Fruit fly (Drosophila melanogaster) whole organism, prepupa: Measurements from ENCODE around the gene Sur.
A peak's percentile ranks its signal among the peaks of the same experiment; 100 is the strongest.

ENCODE experiments used
- CG11294 ChIP-seq: fragments of 200-800 bp; sonication (Bioruptor generic); IDR thresholded peaks from 2 replicates; pipeline ENCODE4 v1.3.6; 2022; ENCODE audit warnings: missing biosample characterization, missing genetic modification characterization
- CG11902 ChIP-seq: fragments of 200-800 bp; sonication (Bioruptor generic); optimal IDR thresholded peaks from 3 replicates; lab custom pipeline; 2016; ENCODE audit warnings: missing biosample characterization, missing genetic modification characterization
- CG1621 ChIP-seq: fragments of 200-800 bp; sonication (Bioruptor generic); optimal IDR thresholded peaks from 3 replicates; lab custom pipeline; 2018; ENCODE audit warnings: missing biosample characterization, mild to moderate bottlenecking, missing genetic modification characterization
- CG3032 ChIP-seq: fragments of 200-800 bp; optimal IDR thresholded peaks from 2 replicates; lab custom pipeline; 2019; ENCODE audit warnings: missing biosample characterization, mild to moderate bottlenecking, missing genetic modification characterization, moderate library complexity
- CG31627 ChIP-seq: fragments of 200-800 bp; sonication (Bioruptor generic); optimal IDR thresholded peaks from 3 replicates; lab custom pipeline; 2016; ENCODE audit warnings: missing biosample characterization, missing genetic modification characterization
- CG32006 ChIP-seq: fragments of 200-800 bp; sonication (Bioruptor generic); optimal IDR thresholded peaks from 3 replicates; lab custom pipeline; 2017; ENCODE audit warnings: missing biosample characterization, mild to moderate bottlenecking, missing genetic modification characterization
- CG3919 ChIP-seq: fragments of 200-800 bp; sonication (Bioruptor generic); optimal IDR thresholded peaks from 3 replicates; lab custom pipeline; 2016; ENCODE audit warnings: missing biosample characterization, missing genetic modification characterization
- CG4318 ChIP-seq: fragments of 200-800 bp; sonication (Bioruptor generic); optimal IDR thresholded peaks from 3 replicates; lab custom pipeline; 2017; ENCODE audit warnings: missing biosample characterization, mild to moderate bottlenecking, missing genetic modification characterization
- CG6163 ChIP-seq: fragments of 200-800 bp; sonication (Bioruptor generic); IDR thresholded peaks from 3 replicates; pipeline ENCODE4 v1.3.6; 2022; ENCODE audit warnings: missing biosample characterization, missing genetic modification characterization
- CG6792 ChIP-seq: fragments of 200-800 bp; sonication (Bioruptor generic); optimal IDR thresholded peaks from 3 replicates; lab custom pipeline; 2016; ENCODE audit warnings: missing biosample characterization, missing genetic modification characterization
- CG6808 ChIP-seq: fragments of 200-800 bp; sonication (Bioruptor generic); optimal IDR thresholded peaks from 3 replicates; lab custom pipeline; 2017; ENCODE audit warnings: missing biosample characterization, missing genetic modification characterization, mild to moderate bottlenecking, moderate library complexity, missing genetic modification reagents
- CG6854 ChIP-seq: fragments of 200-800 bp; sonication (Bioruptor generic); optimal IDR thresholded peaks from 2 replicates; lab custom pipeline; 2017; ENCODE audit warnings: missing biosample characterization, mild to moderate bottlenecking, missing genetic modification characterization
- CG7368 ChIP-seq: fragments of 200-800 bp; sonication (Bioruptor generic); optimal IDR thresholded peaks from 3 replicates; lab custom pipeline; 2016; ENCODE audit warnings: missing biosample characterization, missing genetic modification characterization
- CG8119 ChIP-seq: fragments of 200-800 bp; sonication (Bioruptor generic); IDR thresholded peaks from 3 replicates; pipeline ENCODE4 v1.3.6; 2022; ENCODE audit warnings: missing biosample characterization, missing genetic modification characterization
- CG8319 ChIP-seq: fragments of 200-800 bp; sonication (Bioruptor generic); optimal IDR thresholded peaks from 3 replicates; lab custom pipeline; 2016; ENCODE audit warnings: missing biosample characterization, missing genetic modification characterization
- CG8632 ChIP-seq: fragments of 200-800 bp; sonication (Bioruptor generic); optimal IDR thresholded peaks from 3 replicates; lab custom pipeline; 2016; ENCODE audit warnings: missing biosample characterization, missing genetic modification characterization
- CG9139 ChIP-seq: fragments of 200-800 bp; sonication (Bioruptor generic); optimal IDR thresholded peaks from 3 replicates; lab custom pipeline; 2017; ENCODE audit warnings: missing biosample characterization, mild to moderate bottlenecking, missing genetic modification characterization
- Eip75B ChIP-seq: fragments of 200-800 bp; sonication (Bioruptor generic); optimal IDR thresholded peaks from 3 replicates; lab custom pipeline; 2016; ENCODE audit warnings: missing biosample characterization, missing genetic modification characterization
- Eip78C ChIP-seq: fragments of 200-800 bp; sonication (Bioruptor generic); peaks from one replicate; lab custom pipeline; 2016; ENCODE audit warnings: missing biosample characterization, missing genetic modification characterization
- Eip93F ChIP-seq: fragments of 200-800 bp; sonication (Bioruptor generic); optimal IDR thresholded peaks from 2 replicates; lab custom pipeline; 2016; ENCODE audit warnings: missing biosample characterization, mild to moderate bottlenecking, missing genetic modification characterization
- Ets96B ChIP-seq: fragments of 200-800 bp; optimal IDR thresholded peaks from 2 replicates; lab custom pipeline; 2019; ENCODE audit warnings: missing biosample characterization, mild to moderate bottlenecking, missing genetic modification characterization, moderate library complexity
- Hr38 ChIP-seq: sonication (Bioruptor generic); optimal IDR thresholded peaks from 2 replicates; lab custom pipeline; 2016; ENCODE audit warnings: missing biosample characterization, missing genetic modification characterization
- Hr39 ChIP-seq: fragments of 200-800 bp; sonication (Bioruptor generic); optimal IDR thresholded peaks from 2 replicates; lab custom pipeline; 2016; ENCODE audit warnings: missing biosample characterization, missing genetic modification characterization
- Smox ChIP-seq: fragments of 200-800 bp; sonication (Bioruptor generic); optimal IDR thresholded peaks from 3 replicates; lab custom pipeline; 2016; ENCODE audit warnings: missing biosample characterization, missing genetic modification characterization
- achi ChIP-seq: fragments of 200-800 bp; sonication (Bioruptor generic); optimal IDR thresholded peaks from 3 replicates; lab custom pipeline; 2016; ENCODE audit warnings: missing biosample characterization, missing genetic modification characterization
- acj6 ChIP-seq: fragments of 200-800 bp; sonication (Bioruptor generic); optimal IDR thresholded peaks from 3 replicates; lab custom pipeline; 2016; ENCODE audit warnings: missing biosample characterization, missing genetic modification characterization
- cyc ChIP-seq: fragments of 200-800 bp; sonication (Bioruptor generic); optimal IDR thresholded peaks from 3 replicates; lab custom pipeline; 2016; ENCODE audit warnings: missing biosample characterization, missing genetic modification characterization
- dac ChIP-seq: fragments of 200-800 bp; sonication (Bioruptor generic); optimal IDR thresholded peaks from 2 replicates; lab custom pipeline; 2017; ENCODE audit warnings: missing biosample characterization, mild to moderate bottlenecking, missing genetic modification characterization
- eg ChIP-seq: fragments of 200-800 bp; sonication (Bioruptor generic); IDR thresholded peaks from 3 replicates; pipeline ENCODE4 v1.3.6; 2022; ENCODE audit warnings: missing biosample characterization, missing genetic modification characterization
- fd59A ChIP-seq: fragments of 200-800 bp; sonication (Bioruptor generic); optimal IDR thresholded peaks from 2 replicates; lab custom pipeline; 2017; ENCODE audit warnings: missing biosample characterization, mild to moderate bottlenecking, missing genetic modification characterization, missing genetic modification reagents
- fkh ChIP-seq: fragments of 200-800 bp; sonication (Bioruptor generic); optimal IDR thresholded peaks from 3 replicates; lab custom pipeline; 2017; ENCODE audit warnings: missing biosample characterization, mild to moderate bottlenecking, missing genetic modification characterization, moderate library complexity
- pdm3 ChIP-seq: fragments of 200-800 bp; sonication (Bioruptor generic); optimal IDR thresholded peaks from 3 replicates; lab custom pipeline; 2016; ENCODE audit warnings: missing biosample characterization, missing genetic modification characterization
- spab ChIP-seq: fragments of 200-800 bp; sonication (Bioruptor generic); optimal IDR thresholded peaks from 2 replicates; lab custom pipeline; 2017; ENCODE audit warnings: missing biosample characterization, mild to moderate bottlenecking, missing genetic modification characterization, missing genetic modification reagents
- ss ChIP-seq, 2 experiments: fragments of 200-800 bp; sonication (Bioruptor generic); optimal IDR thresholded peaks; 2 replicates in 1 of 2; 3 replicates in 1 of 2; lab custom pipeline; 2017 to 2018; ENCODE audit warnings: mild to moderate bottlenecking in 2 of 2, missing biosample characterization in 2 of 2, missing genetic modification characterization in 2 of 2, moderate library complexity in 1 of 2
- svp ChIP-seq: fragments of 200-800 bp; sonication (Bioruptor generic); peaks from one replicate; lab custom pipeline; 2016; ENCODE audit warnings: missing biosample characterization, missing genetic modification characterization
- topi ChIP-seq: fragments of 200-800 bp; sonication (Bioruptor generic); optimal IDR thresholded peaks from 3 replicates; lab custom pipeline; 2016; ENCODE audit warnings: missing biosample characterization, missing genetic modification characterization
- vri ChIP-seq: fragments of 200-800 bp; sonication (Bioruptor generic); optimal IDR thresholded peaks from 3 replicates; lab custom pipeline; 2016; ENCODE audit warnings: missing biosample characterization, mild to moderate bottlenecking, missing genetic modification characterization

Sur gene

dm6 chr2L:10198911-10199310, at the start of gene Sur:
TSS of gene Sur (minus strand) at chr2L:10199117.
- TF ChIP-seq achi (GFP tag; lab: Kevin White, UChicago) (no peak), fkh (GFP tag; lab: Kevin White, UChicago) (peak; percentile 15), CG8119 (GFP tag; lab: Robert Waterston, UW) (no peak), acj6 (GFP tag; lab: Kevin White, UChicago) (no peak), Eip93F (no peak), Eip78C (GFP tag; lab: Kevin White, UChicago) (peak; percentile 58), dac (GFP tag; lab: Kevin White, UChicago) (no peak), CG6792 (GFP tag; lab: Kevin White, UChicago) (no peak), svp (GFP tag; lab: Kevin White, UChicago) (peak; percentile 84), CG3032 (tag; lab: Kevin White, UChicago) (no peak), CG11902 (GFP tag; lab: Kevin White, UChicago) (no peak), pdm3 (GFP tag; lab: Kevin White, UChicago) (no peak), CG11294 (no peak), eg (no peak), CG6163 (peak; percentile 18; the same call in 1 of the 3 replicates)

dm6 chr2L:10246785-10247190, 47.9 kb upstream of the Sur start, which contains the start of gene chico:
TSS of gene chico (minus strand) at chr2L:10247078.
- TF ChIP-seq CG7368 (GFP tag; lab: Kevin White, UChicago) (no peak), CG1621 (tag; lab: Kevin White, UChicago) (no peak), CG6163 (no peak), svp (GFP tag; lab: Kevin White, UChicago) (no peak), CG3919 (no peak), spab (GFP tag; lab: Kevin White, UChicago) (no peak), dac (GFP tag; lab: Kevin White, UChicago) (no peak), CG32006 (no peak), CG6808 (GFP tag; lab: Kevin White, UChicago) (no peak), ss (GFP tag; optimal IDR thresholded peaks at IDR 0.05; lab: Kevin White, UChicago) (no peak), Smox (no peak)
- TF ChIP-seq, all 60 proteins: peak for 0

dm6 chr2L:10238726-10239652, 40.1 kb upstream of the Sur start, which contains the start of gene me31B:
TSS of gene me31B (plus strand) at chr2L:10239341.
- TF ChIP-seq CG3032 (tag; lab: Kevin White, UChicago) = peak; percentile 14
- no peak for TF ChIP-seq CG8632 (GFP tag; lab: Kevin White, UChicago)
- TF ChIP-seq Eip93F = peak; percentile 7

- TF ChIP-seq CG8319 (GFP tag; lab: Kevin White, UChicago) (no peak), CG4318 (GFP tag; lab: Kevin White, UChicago) (no peak), vri (GFP tag; lab: Kevin White, UChicago) (peak; percentile 34), fkh (GFP tag; lab: Kevin White, UChicago) (peak; percentile 90), Hr38 (no peak)
These were observed 39.0 kb upstream of the Sur start, which contains the start of gene mthl15 for dm6 chr2L:10237725-10238446. TSS of gene mthl15 (minus strand) at chr2L:10238317.

dm6 chr2L:10232827-10233226, 33.9 kb upstream of the Sur start:
- TF ChIP-seq CG11902 (GFP tag; lab: Kevin White, UChicago) (no peak), topi (GFP tag; lab: Kevin White, UChicago) (no peak), Eip75B (GFP tag; lab: Kevin White, UChicago) (no peak), Hr39 (GFP tag; lab: Kevin White, UChicago) (no peak), fd59A (GFP tag; lab: Kevin White, UChicago) (no peak), CG9139 (no peak), CG31627 (no peak), CG8632 (GFP tag; lab: Kevin White, UChicago) (no peak), cyc (GFP tag; lab: Kevin White, UChicago) (no peak), CG1621 (tag; lab: Kevin White, UChicago) (no peak), CG3919 (no peak), Ets96B (tag; lab: Kevin White, UChicago) (no peak), CG6854 (GFP tag; lab: Kevin White, UChicago) (no peak), Hr38 (no peak)
- TF ChIP-seq, all 60 proteins: peak for 0
